Worm (Caenorhabditis elegans) whole organism, L3 larva: Measurements from ENCODE around the gene lin-42.

Experiments used
- ZK546.5 ChIP-seq: sonication (generic microtip); optimal IDR thresholded peaks from 2 replicates; lab custom pipeline; 2017; ENCODE audit warnings: missing biosample characterization, missing genetic modification characterization
- aly-2 ChIP-seq: fragments of 150-350 bp; optimal IDR thresholded peaks from 2 replicates; lab custom pipeline; 2014; ENCODE audit warnings: missing biosample characterization, missing genetic modification characterization
- ama-1 ChIP-seq: fragments of 150-350 bp; optimal IDR thresholded peaks from 2 replicates; lab custom pipeline; 2018
- ceh-16 ChIP-seq: sonication (generic microtip); optimal IDR thresholded peaks from 2 replicates; lab custom pipeline; 2017; ENCODE audit warnings: missing biosample characterization, missing genetic modification characterization
- ceh-28 ChIP-seq: fragments of 150-350 bp; optimal IDR thresholded peaks from 2 replicates; lab custom pipeline; 2014; ENCODE audit warnings: missing biosample characterization, missing genetic modification reagents, missing genetic modification characterization
- ceh-82 ChIP-seq: fragments of 150-350 bp; optimal IDR thresholded peaks from 2 replicates; lab custom pipeline; 2014; ENCODE audit warnings: missing biosample characterization, missing genetic modification characterization
- daf-12 ChIP-seq: fragments of 150-350 bp; optimal IDR thresholded peaks from 2 replicates; lab custom pipeline; 2014; ENCODE audit warnings: missing biosample characterization, missing genetic modification reagents, missing genetic modification characterization
- egl-27 ChIP-seq: sonication (generic microtip); optimal IDR thresholded peaks from 4 replicates; lab custom pipeline; 2017; ENCODE audit warnings: missing biosample characterization, missing genetic modification reagents, missing genetic modification characterization
- egl-5 ChIP-seq: fragments of 150-350 bp; optimal IDR thresholded peaks from 2 replicates; lab custom pipeline; 2017; ENCODE audit warnings: missing biosample characterization, missing genetic modification reagents, missing genetic modification characterization, inconsistent platforms
- elt-1 ChIP-seq: fragments of 150-350 bp; optimal IDR thresholded peaks from 2 replicates; lab custom pipeline; 2014; ENCODE audit warnings: missing biosample characterization, missing genetic modification characterization
- elt-3 ChIP-seq, 3 experiments: fragments of 150-350 bp in 1 of 3; sonication (generic microtip) in 2 of 3; optimal IDR thresholded peaks; 2 replicates in 2 of 3; 4 replicates in 1 of 3; lab custom pipeline; 2014 to 2017; ENCODE audit warnings: missing biosample characterization in 3 of 3, missing genetic modification characterization in 3 of 3
- eor-1 ChIP-seq, 2 experiments: fragments of 150-350 bp; optimal IDR thresholded peaks; 2 replicates each; lab custom pipeline; 2014 to 2018; ENCODE audit warnings: missing biosample characterization in 2 of 2, missing genetic modification characterization in 2 of 2
- fkh-10 ChIP-seq: sonication (generic microtip); optimal IDR thresholded peaks from 2 replicates; lab custom pipeline; 2017; ENCODE audit warnings: missing biosample characterization, missing genetic modification reagents, missing genetic modification characterization
- hmg-11 ChIP-seq: sonication (generic microtip); optimal IDR thresholded peaks from 2 replicates; lab custom pipeline; 2016; ENCODE audit warnings: missing genetic modification characterization, missing compliant biosample characterization
- lin-15B ChIP-seq: fragments of 150-350 bp; optimal IDR thresholded peaks from 2 replicates; lab custom pipeline; 2014; ENCODE audit warnings: missing biosample characterization, missing genetic modification characterization
- lin-39 ChIP-seq: fragments of 150-350 bp; optimal IDR thresholded peaks from 2 replicates; lab custom pipeline; 2018; ENCODE audit warnings: missing biosample characterization, missing genetic modification reagents, missing genetic modification characterization
- lsy-12 ChIP-seq: sonication (generic microtip); optimal IDR thresholded peaks from 2 replicates; lab custom pipeline; 2016; ENCODE audit warnings: mild to moderate bottlenecking, missing genetic modification characterization, missing compliant biosample characterization
- mdl-1 ChIP-seq: fragments of 150-350 bp; optimal IDR thresholded peaks from 2 replicates; lab custom pipeline; 2014; ENCODE audit warnings: missing biosample characterization, missing genetic modification characterization
- mml-1 ChIP-seq: fragments of 150-350 bp; sonication (generic microtip); optimal IDR thresholded peaks from 3 replicates; lab custom pipeline; 2014; ENCODE audit warnings: missing biosample characterization, missing genetic modification characterization
- nfya-1 ChIP-seq: sonication (generic microtip); optimal IDR thresholded peaks from 2 replicates; lab custom pipeline; 2017; ENCODE audit warnings: missing genetic modification characterization, mild to moderate bottlenecking, missing compliant biosample characterization, antibody characterized with exemption, moderate library complexity; ENCODE audit not compliant: insufficient read depth
- nhr-12 ChIP-seq: fragments of 150-350 bp; optimal IDR thresholded peaks from 2 replicates; lab custom pipeline; 2014; ENCODE audit warnings: missing biosample characterization, missing genetic modification characterization
- nhr-23 ChIP-seq: fragments of 150-350 bp; optimal IDR thresholded peaks from 2 replicates; lab custom pipeline; 2014; ENCODE audit warnings: missing biosample characterization, missing genetic modification reagents, missing genetic modification characterization
- nhr-25 ChIP-seq: sonication (generic microtip); optimal IDR thresholded peaks from 2 replicates; lab custom pipeline; 2017; ENCODE audit warnings: missing biosample characterization, missing genetic modification characterization
- nhr-28 ChIP-seq: fragments of 150-350 bp; optimal IDR thresholded peaks from 2 replicates; lab custom pipeline; 2014; ENCODE audit warnings: missing biosample characterization, missing genetic modification characterization
- nhr-43 ChIP-seq: sonication (generic microtip); optimal IDR thresholded peaks from 2 replicates; lab custom pipeline; 2016; ENCODE audit warnings: mild to moderate bottlenecking, missing genetic modification characterization, missing compliant biosample characterization; ENCODE audit not compliant: poor library complexity, severe bottlenecking
- nhr-67 ChIP-seq: fragments of 150-350 bp; optimal IDR thresholded peaks from 2 replicates; lab custom pipeline; 2014; ENCODE audit warnings: missing biosample characterization, missing genetic modification characterization
- nhr-76 ChIP-seq: fragments of 150-350 bp; sonication (generic microtip); optimal IDR thresholded peaks from 5 replicates; lab custom pipeline; 2014; ENCODE audit warnings: missing biosample characterization, missing genetic modification characterization
- nhr-77 ChIP-seq: fragments of 150-350 bp; optimal IDR thresholded peaks from 2 replicates; lab custom pipeline; 2014; ENCODE audit warnings: missing biosample characterization, missing genetic modification characterization
- pha-4 ChIP-seq: fragments of 150-350 bp; optimal IDR thresholded peaks from 2 replicates; lab custom pipeline; 2014; ENCODE audit warnings: missing biosample characterization, missing genetic modification reagents, missing genetic modification characterization
- sea-2 ChIP-seq: fragments of 150-350 bp; sonication (generic microtip); optimal IDR thresholded peaks from 4 replicates; lab custom pipeline; 2014; ENCODE audit warnings: missing biosample characterization, missing genetic modification reagents, missing genetic modification characterization
- skn-1 ChIP-seq: fragments of 150-350 bp; optimal IDR thresholded peaks from 2 replicates; lab custom pipeline; 2014; ENCODE audit warnings: missing biosample characterization, missing genetic modification characterization
- snpc-4 ChIP-seq: fragments of 150-350 bp; optimal IDR thresholded peaks from 2 replicates; lab custom pipeline; 2014; ENCODE audit warnings: missing biosample characterization, missing genetic modification characterization
- tbx-2 ChIP-seq: sonication (generic microtip); optimal IDR thresholded peaks from 2 replicates; lab custom pipeline; 2016; ENCODE audit warnings: mild to moderate bottlenecking, missing genetic modification characterization, missing compliant biosample characterization
- unc-39 ChIP-seq: sonication (generic microtip); optimal IDR thresholded peaks from 4 replicates; lab custom pipeline; 2017; ENCODE audit warnings: missing biosample characterization, missing genetic modification characterization
- zag-1 ChIP-seq: fragments of 150-350 bp; optimal IDR thresholded peaks from 2 replicates; lab custom pipeline; 2014; ENCODE audit warnings: missing biosample characterization, missing genetic modification characterization
- ztf-11 ChIP-seq: fragments of 150-350 bp; optimal IDR thresholded peaks from 2 replicates; lab custom pipeline; 2014; ENCODE audit warnings: missing biosample characterization, missing genetic modification characterization

Gene lin-42

DNA sequence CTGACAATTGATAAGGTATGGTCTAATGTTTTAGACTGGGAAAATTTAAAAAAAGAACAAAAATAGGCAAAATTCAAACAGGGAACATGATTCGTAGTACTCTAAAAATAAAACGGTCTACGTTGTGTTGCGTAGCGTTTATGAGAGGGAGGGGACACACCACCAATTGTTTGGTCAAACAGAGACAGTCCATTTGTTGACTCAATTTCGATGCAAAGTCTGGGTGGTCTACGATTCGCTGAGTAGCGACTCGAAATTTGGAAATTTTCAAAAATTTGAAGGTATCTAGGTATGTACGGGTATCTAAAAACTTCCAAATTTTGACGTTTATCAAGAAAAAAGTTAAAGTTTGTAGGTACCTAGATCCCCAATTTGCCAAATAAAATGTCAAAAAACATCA lies 6.4 kb downstream of the lin-42 start:
- TF ChIP-seq pha-4 (tag; lab: Kevin White, UChicago) = peak; percentile 61
- no peak for TF ChIP-seq snpc-4 (tag; lab: Kevin White, UChicago)
- no peak for TF ChIP-seq aly-2 (tag; lab: Kevin White, UChicago)
- no peak for TF ChIP-seq egl-5 (tag; lab: Kevin White, UChicago)
- TF ChIP-seq lin-15B (tag; lab: Kevin White, UChicago) = no peak
- no peak for TF ChIP-seq unc-39
- TF ChIP-seq nhr-12 (tag; lab: Kevin White, UChicago) = no peak
- TF ChIP-seq mml-1 (tag; lab: Kevin White, UChicago) = no peak
- no peak for TF ChIP-seq elt-3 (tag; optimal IDR thresholded peaks at IDR 0.05; lab: Kevin White, UChicago)

DNA sequence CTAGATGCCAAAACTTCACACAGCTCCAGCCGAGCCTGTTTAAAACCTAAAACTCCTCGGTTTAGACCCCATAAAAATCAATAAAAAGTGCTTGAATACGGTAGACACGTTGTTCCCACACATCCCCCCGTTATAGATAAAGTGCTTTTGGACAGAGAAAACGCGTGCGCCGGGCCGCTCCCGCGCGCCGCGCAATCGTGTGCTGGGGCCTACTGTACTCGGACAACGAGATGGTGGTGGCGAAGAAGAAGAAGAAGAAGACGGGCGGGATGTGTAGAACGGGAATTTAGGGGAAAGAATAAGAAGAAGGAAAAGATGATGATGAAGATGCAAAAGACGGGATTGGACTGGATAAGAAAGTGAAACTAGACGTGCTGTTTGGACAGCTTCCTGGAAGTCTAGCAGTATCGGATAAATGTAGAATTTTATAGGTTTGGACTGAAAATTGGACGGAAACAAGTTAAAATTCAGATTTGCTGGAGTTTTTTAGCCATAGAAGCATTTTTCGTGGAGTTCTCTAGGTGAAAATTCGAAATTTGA lies 7.7 kb downstream of the lin-42 start:
- TF ChIP-seq ama-1 (lab: Kevin White, UChicago) (peak; percentile 55), nhr-25 (peak; percentile 54), nhr-43 (peak; percentile 42), nhr-23 (tag; lab: Kevin White, UChicago) (peak; percentile 32), nhr-77 (tag; lab: Kevin White, UChicago) (no peak), lsy-12 (tag; lab: Kevin White, UChicago) (peak; percentile 77), nhr-76 (tag; lab: Kevin White, UChicago) (no peak)

DNA sequence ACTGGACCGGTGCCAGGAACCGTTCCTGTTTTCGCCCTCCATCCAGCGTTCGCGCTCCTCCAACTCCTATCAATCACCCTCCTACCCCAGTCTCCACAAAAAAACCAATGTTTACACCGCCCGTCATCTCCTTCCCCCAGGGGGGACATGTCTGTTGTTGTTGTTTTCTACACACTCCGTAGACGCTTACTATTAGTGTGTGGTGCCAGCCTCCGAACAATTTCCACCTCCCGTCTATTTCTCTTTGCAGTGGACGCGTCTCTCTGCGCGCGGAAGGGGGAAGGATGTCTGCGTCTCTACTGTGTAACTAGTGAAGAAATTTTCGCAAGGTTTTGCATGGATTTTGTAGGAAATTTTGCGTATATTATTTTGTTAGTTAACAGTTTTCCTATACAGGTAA lies 9.7 kb downstream of the lin-42 start:
- TF ChIP-seq nhr-12 (tag; lab: Kevin White, UChicago) (no peak), lin-39 (tag; lab: Kevin White, UChicago) (peak; percentile 82), lsy-12 (tag; lab: Kevin White, UChicago) (peak; percentile 83), hmg-11 (tag; lab: Kevin White, UChicago) (peak; percentile 49), ztf-11 (no peak), nhr-23 (tag; lab: Kevin White, UChicago) (peak; percentile 28), snpc-4 (tag; lab: Kevin White, UChicago) (peak; percentile 28), egl-5 (tag; lab: Kevin White, UChicago) (peak; percentile 42), ama-1 (lab: Kevin White, UChicago) (no peak), fkh-10 (GFP tag; lab: Kevin White, UChicago) (no peak), egl-27 (tag; lab: Kevin White, UChicago) (no peak), pha-4 (tag; lab: Kevin White, UChicago) (peak; percentile 73), sea-2 (GFP tag; lab: Kevin White, UChicago) (peak; percentile 42), nfya-1 (peak; percentile 67), elt-1 (peak; percentile 6), nhr-43 (peak; percentile 15), ceh-28 (peak; percentile 46)

DNA sequence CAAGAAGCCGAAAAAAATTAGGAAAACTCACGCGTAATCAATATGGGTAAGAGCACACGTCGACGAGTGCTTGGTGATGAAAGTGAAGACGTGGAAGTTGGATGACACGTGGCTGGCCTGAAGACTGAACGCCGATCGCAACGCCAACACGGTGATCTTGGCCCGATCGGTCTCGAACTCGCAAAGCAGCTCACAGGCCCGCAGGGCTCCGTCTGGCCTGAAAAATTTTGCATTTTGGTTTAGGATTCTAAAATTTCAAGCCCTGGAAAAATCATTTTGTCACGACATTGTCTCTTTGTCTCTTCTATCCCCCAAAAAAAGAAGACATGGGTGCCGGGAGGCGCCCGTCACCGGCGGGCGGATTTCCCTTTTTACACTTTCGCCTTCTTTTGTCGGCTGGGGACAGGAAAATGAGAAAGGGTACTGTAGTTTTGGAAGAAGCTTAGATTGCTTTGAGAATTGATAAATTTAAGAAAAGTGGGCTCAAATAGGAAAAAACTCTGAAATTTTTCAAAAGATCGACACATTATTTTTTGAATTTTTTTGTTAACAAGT lies 10.9 kb downstream of the lin-42 start:
- TF ChIP-seq mdl-1 (tag; lab: Kevin White, UChicago) (no peak), nhr-43 (peak; percentile 66), egl-5 (tag; lab: Kevin White, UChicago) (no peak), ceh-82 (no peak), mml-1 (tag; lab: Kevin White, UChicago) (no peak), fkh-10 (GFP tag; lab: Kevin White, UChicago) (no peak), nhr-67 (no peak), nhr-12 (tag; lab: Kevin White, UChicago) (no peak), lsy-12 (tag; lab: Kevin White, UChicago) (peak; percentile 13), tbx-2 (tag; lab: Kevin White, UChicago) (no peak)

DNA sequence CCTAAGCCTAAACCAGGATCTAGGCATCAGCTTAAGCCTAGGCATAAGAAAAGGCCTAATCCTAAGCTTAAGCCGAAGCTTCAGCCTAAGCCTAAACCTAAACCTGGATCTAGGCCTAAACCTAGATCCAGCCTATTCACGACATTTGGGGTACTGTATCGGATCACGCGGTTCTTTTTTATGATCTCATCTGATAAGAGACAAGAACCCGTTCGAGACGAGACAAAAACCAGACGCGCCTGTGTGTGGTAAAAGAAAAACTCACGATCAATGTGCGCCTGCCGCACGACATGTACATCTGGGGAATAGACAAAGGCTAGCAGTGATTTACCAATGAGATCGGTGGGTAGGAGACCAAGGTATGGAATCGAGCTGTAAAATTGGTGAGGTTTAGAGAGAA lies 11.7 kb downstream of the lin-42 start:
- no peak for TF ChIP-seq ceh-16 (tag; lab: Kevin White, UChicago)
- peak; percentile 4 for TF ChIP-seq nfya-1
- peak; percentile 13 for TF ChIP-seq lsy-12 (tag; lab: Kevin White, UChicago)
- TF ChIP-seq nhr-23 (tag; lab: Kevin White, UChicago) = no peak
- no peak for TF ChIP-seq daf-12 (tag; lab: Kevin White, UChicago)
- TF ChIP-seq ama-1 (lab: Kevin White, UChicago) = no peak
- no peak for TF ChIP-seq eor-1 (tag; optimal IDR thresholded peaks at IDR 0.05; lab: Kevin White, UChicago)
- TF ChIP-seq tbx-2 (tag; lab: Kevin White, UChicago) = no peak
- no peak for TF ChIP-seq nhr-28
- TF ChIP-seq zag-1 = no peak
- TF ChIP-seq skn-1 = no peak
- TF ChIP-seq elt-1 = peak; percentile 55
- peak; percentile 62 for TF ChIP-seq nhr-43
- TF ChIP-seq ZK546.5 = no peak
- no peak for TF ChIP-seq ztf-11
- no peak for TF ChIP-seq hmg-11 (tag; lab: Kevin White, UChicago)
- TF ChIP-seq nhr-25 = peak; percentile 32
- TF ChIP-seq elt-3 (tag; optimal IDR thresholded peaks at IDR 0.05; lab: Kevin White, UChicago) = peak in 1 of 3 experiments; percentile 70
